Worm (Caenorhabditis elegans): ENCODE data around the gene C18G1.1.

DNA sequence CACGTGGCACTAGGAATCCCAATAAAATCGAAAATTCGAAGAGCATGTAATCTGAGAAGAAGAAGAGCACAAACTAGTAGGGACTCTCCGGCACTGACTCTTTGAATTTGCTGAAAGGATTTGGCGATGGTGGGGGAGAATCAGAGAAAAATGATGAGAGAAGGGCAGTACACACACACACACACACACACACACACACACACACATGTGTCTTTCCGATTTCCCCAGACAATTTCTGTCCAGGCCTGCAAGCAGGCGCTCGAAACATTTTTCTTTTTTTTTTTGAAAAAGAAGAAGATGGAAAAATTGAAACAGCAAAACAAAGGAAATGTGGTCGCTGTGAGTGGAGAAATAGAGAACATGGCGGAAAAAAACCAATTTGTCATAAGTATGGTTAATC lies 47.7 kb upstream of the C18G1.1 start, which contains the start of gene tig-2:
- no peak for TF ChIP-seq F13C5.2 (tag; optimal IDR thresholded peaks at IDR 0.05)
- TF ChIP-seq ceh-36 (tag; optimal IDR thresholded peaks at IDR 0.05), result no peak
- no peak for TF ChIP-seq aly-1 (tag; optimal IDR thresholded peaks at IDR 0.05)
- TF ChIP-seq sea-1 (GFP tag; conservative IDR thresholded peaks at IDR 0.05), result no peak
- no peak for TF ChIP-seq hmbx-1 (tag; optimal IDR thresholded peaks at IDR 0.05)
- TF ChIP-seq ama-1 (optimal IDR thresholded peaks at IDR 0.05), result no peak

Data from whole organism, early embryonic.